Worm (Caenorhabditis elegans): ENCODE data around the gene egl-3.

DNA sequence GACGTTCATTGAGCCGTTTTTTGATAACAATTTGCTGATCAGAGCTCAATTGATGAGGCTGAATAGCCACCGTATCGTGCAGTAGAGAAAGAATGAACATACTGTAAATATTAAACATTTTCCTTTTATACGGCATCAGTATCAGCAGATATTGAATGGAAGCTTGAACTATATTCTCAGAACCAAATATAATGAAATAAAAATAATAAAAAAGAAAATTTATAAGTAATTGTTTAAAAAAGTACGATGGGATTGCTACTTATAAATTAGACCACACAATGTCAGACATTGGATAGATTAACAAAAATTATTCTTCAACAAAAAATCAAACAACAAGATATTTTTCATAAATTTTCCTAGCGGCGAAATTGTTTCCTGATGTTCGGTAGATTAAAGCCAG is 32.9 kb upstream of the egl-3 start, which contains the start of gene rpc-25:
- TF ChIP-seq ama-1 (optimal IDR thresholded peaks at IDR 0.05) (no peak), ama-1 (GFP tag; optimal IDR thresholded peaks at IDR 0.05) (no peak), atf-7 (tag; optimal IDR thresholded peaks at IDR 0.05) (no peak), B0336.3 (GFP tag; IDR thresholded peaks at IDR 0.05) (no peak), attf-3 (GFP tag; conservative IDR thresholded peaks at IDR 0.05) (no peak), sea-2 (GFP tag; IDR thresholded peaks at IDR 0.05) (no peak), sptf-2 (GFP tag; optimal IDR thresholded peaks at IDR 0.05) (no peak)
